Worm (Caenorhabditis elegans): ENCODE results near the gene spp-4.

spp-4 gene

DNA sequence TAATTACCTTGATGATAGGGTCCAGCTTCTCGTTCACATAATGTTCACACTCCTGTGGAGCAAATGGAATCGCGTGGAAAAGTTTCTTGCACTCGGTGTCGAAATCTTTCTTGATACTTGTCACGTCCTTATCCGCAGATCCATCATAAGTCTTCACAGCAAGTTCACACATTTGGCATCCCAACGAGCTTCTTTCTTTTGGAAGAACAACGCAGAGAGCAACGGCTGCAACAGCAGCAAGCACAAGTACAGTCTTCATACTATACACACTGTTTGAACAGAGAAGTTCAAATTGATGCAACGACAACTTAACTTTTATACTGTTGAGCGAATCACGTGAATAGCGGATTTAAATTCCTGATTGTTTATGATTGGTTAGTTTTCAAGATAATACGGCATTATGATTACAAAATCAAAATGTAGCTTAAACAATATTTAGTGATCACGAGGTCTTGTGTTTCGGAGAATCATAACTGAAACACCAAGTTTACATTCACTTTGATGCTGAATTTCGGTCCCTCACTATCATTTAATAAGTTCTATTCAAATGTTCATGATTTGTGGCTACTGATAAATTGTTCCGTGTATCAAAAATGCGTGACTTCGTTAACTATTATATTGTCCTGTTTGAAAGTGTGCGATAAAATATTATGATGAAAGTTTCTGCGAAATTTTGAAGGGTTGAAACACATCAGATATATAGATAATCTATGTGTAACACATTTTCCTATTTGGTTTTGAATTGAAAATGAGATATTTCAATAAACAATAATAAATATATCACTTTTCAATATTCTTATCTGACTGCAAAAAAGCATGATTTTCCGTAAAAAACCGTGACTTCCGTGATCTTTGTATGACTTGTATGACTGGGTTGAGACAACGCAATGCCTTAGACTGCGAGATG lies 1.8 kb downstream of the spp-4 start, which contains the start of the genes spp-2 and spp-6:
Gene spp-2, minus strand, starts transcription at position 334 of the 907 bp plus-strand sequence.
Gene spp-6, plus strand, starts transcription at position 857 of the 907 bp plus-strand sequence.
- TF ChIP-seq dao-5 (tag; optimal IDR thresholded peaks at IDR 0.05): no peak
- TF ChIP-seq him-1 (tag; optimal IDR thresholded peaks at IDR 0.05): no peak
- TF ChIP-seq W03F9.2 (tag; optimal IDR thresholded peaks at IDR 0.05): no peak

ce11 chrX:7315329-7315728 lies 3.2 kb downstream of the spp-4 start, which contains the start of gene spp-3:
Gene spp-3, minus strand, starts transcription at chrX:7315353.
- TF ChIP-seq dao-5 (tag; optimal IDR thresholded peaks at IDR 0.05) (no peak), W03F9.2 (tag; optimal IDR thresholded peaks at IDR 0.05) (no peak), him-1 (tag; optimal IDR thresholded peaks at IDR 0.05) (no peak)

ce11 chrX:7314564-7314963 lies 4.0 kb downstream of the spp-4 start:
- no peak for TF ChIP-seq W03F9.2 (tag; optimal IDR thresholded peaks at IDR 0.05)
- no peak for TF ChIP-seq him-1 (tag; optimal IDR thresholded peaks at IDR 0.05)
- no peak for TF ChIP-seq dao-5 (tag; optimal IDR thresholded peaks at IDR 0.05)

ce11 chrX:7313236-7313635 lies 5.3 kb downstream of the spp-4 start:
- no peak for TF ChIP-seq W03F9.2 (tag; optimal IDR thresholded peaks at IDR 0.05)
- TF ChIP-seq him-1 (tag; optimal IDR thresholded peaks at IDR 0.05): no peak
- no peak for TF ChIP-seq dao-5 (tag; optimal IDR thresholded peaks at IDR 0.05)

DNA sequence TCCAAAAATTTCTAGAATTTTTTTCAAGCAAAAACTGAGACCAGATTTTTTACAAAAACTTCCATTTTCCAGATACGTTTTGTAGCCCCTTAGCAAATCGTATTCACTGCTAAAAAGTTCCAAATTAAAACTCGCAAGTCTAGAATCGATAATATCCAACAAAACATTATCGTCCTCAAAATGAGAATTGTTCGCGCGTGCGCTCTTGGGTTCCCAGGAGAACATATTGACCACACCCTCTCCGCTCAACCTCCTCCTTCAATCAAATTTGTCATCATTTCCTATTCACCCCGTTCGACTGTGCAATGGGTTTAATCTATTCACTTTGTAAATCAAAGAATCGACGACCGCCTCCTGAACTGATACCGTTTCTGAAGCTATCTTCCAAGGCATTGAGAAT lies 6.7 kb downstream of the spp-4 start:
- no peak for TF ChIP-seq him-1 (tag; optimal IDR thresholded peaks at IDR 0.05)
- TF ChIP-seq W03F9.2 (tag; optimal IDR thresholded peaks at IDR 0.05): no peak
- TF ChIP-seq dao-5 (tag; optimal IDR thresholded peaks at IDR 0.05): no peak

DNA sequence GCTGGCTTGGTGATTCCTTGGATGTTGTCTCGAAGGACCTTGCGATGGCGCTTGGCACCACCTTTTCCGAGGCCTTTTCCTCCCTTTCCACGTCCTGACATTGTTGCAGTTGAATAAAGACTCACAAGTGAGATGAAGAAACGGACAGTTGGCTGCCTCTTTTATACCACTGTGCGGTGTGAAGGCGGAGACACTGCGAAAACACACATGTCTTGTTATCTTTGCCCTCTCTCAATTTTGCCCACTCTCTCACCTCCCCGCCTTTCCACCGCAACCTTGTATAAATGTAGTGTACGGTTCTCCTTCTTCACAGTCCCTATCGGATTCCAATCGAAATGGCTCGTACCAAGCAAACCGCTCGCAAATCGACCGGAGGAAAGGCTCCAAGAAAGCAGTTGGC lies 8.8 kb downstream of the spp-4 start, which contains the start of the genes his-38 and his-40:
Gene his-38, minus strand, starts transcription at position 101 of the 400 bp plus-strand sequence.
Gene his-40, plus strand, starts transcription at position 336 of the 400 bp plus-strand sequence.
- no peak for TF ChIP-seq dao-5 (tag; optimal IDR thresholded peaks at IDR 0.05)
- TF ChIP-seq W03F9.2 (tag; optimal IDR thresholded peaks at IDR 0.05): no peak
- no peak for TF ChIP-seq him-1 (tag; optimal IDR thresholded peaks at IDR 0.05)

DNA sequence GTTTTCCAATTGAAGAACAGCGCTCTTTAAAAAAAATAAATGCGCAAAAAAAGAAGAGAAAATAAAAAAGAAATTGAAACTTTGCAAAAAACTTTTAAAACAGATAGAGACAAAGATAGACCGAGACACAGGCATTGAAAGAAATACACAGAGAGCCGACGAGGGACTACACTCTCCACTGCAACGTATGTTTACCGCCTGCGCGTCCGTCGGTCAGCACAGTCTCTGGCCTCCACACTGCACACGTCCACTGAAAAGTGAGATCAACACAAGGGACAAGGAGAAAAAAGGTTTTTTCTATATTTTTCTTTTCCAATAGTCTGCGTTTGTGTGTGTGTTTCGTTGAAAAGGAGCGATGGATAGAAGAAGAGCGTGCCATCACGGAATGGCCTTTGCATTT lies 12.1 kb downstream of the spp-4 start:
- TF ChIP-seq W03F9.2 (tag; optimal IDR thresholded peaks at IDR 0.05) (no peak), dao-5 (tag; optimal IDR thresholded peaks at IDR 0.05) (no peak), him-1 (tag; optimal IDR thresholded peaks at IDR 0.05) (no peak)

ce11 chrX:7305520-7306186 lies 12.9 kb downstream of the spp-4 start, which contains the start of gene sur-5:
Gene sur-5, minus strand, starts transcription at chrX:7305570.
- TF ChIP-seq him-1 (tag; optimal IDR thresholded peaks at IDR 0.05) (no peak), dao-5 (tag; optimal IDR thresholded peaks at IDR 0.05) (no peak), W03F9.2 (tag; optimal IDR thresholded peaks at IDR 0.05) (no peak)

DNA sequence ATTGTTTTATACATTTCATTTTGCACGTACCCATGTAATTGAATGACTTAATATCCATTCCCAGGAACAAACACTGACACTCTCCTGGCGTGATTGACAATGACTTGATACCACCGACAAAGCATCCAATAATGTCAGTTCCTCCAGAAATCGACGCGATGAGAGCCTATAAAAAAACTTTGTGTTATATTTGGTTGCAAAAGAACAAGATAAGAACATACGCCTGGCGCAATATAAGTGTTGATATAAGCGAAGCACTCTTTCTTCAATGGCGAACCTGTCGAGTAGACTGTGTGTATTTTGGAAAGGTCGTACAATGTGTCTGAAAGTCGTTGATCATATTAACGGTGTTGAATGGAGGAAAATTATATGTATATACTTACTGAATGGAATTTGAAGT lies 15.4 kb downstream of the spp-4 start:
- TF ChIP-seq him-1 (tag; optimal IDR thresholded peaks at IDR 0.05): no peak
- TF ChIP-seq W03F9.2 (tag; optimal IDR thresholded peaks at IDR 0.05): no peak
- no peak for TF ChIP-seq dao-5 (tag; optimal IDR thresholded peaks at IDR 0.05)

- no peak for TF ChIP-seq dao-5 (tag; optimal IDR thresholded peaks at IDR 0.05)
- no peak for TF ChIP-seq W03F9.2 (tag; optimal IDR thresholded peaks at IDR 0.05)
- TF ChIP-seq him-1 (tag; optimal IDR thresholded peaks at IDR 0.05): no peak
Observed at ce11 chrX:7298652-7299051, 19.9 kb downstream of the spp-4 start, which contains the start of gene K03A1.4. Gene K03A1.4, minus strand, starts transcription at chrX:7298752.

- TF ChIP-seq him-1 (tag; optimal IDR thresholded peaks at IDR 0.05) (no peak), dao-5 (tag; optimal IDR thresholded peaks at IDR 0.05) (no peak), W03F9.2 (tag; optimal IDR thresholded peaks at IDR 0.05) (no peak)
Observed at ce11 chrX:7296310-7296709, 22.2 kb downstream of the spp-4 start.

- no peak for TF ChIP-seq him-1 (tag; optimal IDR thresholded peaks at IDR 0.05)
- no peak for TF ChIP-seq W03F9.2 (tag; optimal IDR thresholded peaks at IDR 0.05)
- TF ChIP-seq dao-5 (tag; optimal IDR thresholded peaks at IDR 0.05): no peak
Observed at ce11 chrX:7291810-7292209, 26.7 kb downstream of the spp-4 start, which contains the start of gene lron-7. Gene lron-7, plus strand, starts transcription at chrX:7292132.

DNA sequence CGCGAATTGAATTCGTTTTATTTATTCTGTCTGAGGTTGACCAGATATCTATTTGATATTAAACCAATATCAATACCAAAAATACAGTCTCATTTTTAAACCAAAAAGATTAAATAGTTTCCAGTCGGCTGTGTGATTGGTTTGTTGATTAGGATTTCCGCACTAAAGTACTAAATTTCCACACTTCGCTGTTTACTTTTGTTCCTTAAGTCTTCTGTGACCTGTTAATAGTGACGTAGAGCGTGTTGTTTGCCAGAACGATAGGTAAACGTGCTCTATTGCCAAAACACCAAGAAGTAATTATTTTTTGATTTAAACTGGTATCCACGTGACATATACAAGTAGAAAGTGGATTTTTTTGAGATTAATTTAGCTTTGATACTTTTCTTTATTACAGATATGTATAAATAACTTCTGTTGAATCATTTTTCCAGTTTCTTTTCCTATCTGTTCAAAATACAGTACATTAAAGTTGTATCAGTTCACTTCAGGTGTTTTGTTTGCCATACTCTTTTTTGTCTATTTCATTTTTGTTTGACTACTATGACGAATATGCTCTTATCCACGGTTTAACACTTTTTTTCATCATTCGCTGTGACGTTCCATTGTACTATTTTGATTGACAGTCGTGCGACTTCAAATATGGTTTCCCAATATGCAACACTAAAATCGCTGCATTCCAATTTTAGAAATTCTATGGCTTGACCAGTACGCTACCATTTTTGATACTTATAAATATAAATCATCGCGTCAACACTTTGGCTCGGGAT lies 27.5 kb downstream of the spp-4 start:
- TF ChIP-seq W03F9.2 (tag; optimal IDR thresholded peaks at IDR 0.05) (no peak), dao-5 (tag; optimal IDR thresholded peaks at IDR 0.05) (no peak), him-1 (tag; optimal IDR thresholded peaks at IDR 0.05) (no peak)

Data from whole organism, L4/young adult.